Fruit fly (Drosophila melanogaster): ENCODE data around the gene Mip.

- TF ChIP-seq CG17806 (tag; optimal IDR thresholded peaks at IDR 0.05) = no peak
- no peak for TF ChIP-seq CG14655 (GFP tag; optimal IDR thresholded peaks at IDR 0.05)
- no peak for TF ChIP-seq CG34367 (tag; optimal IDR thresholded peaks at IDR 0.05)
- TF ChIP-seq CG9948 (tag; optimal IDR thresholded peaks at IDR 0.05) = no peak
- no peak for TF ChIP-seq Pif1B (GFP tag; optimal IDR thresholded peaks at IDR 0.05)
- TF ChIP-seq rn (GFP tag; IDR thresholded peaks at IDR 0.05) = no peak
- TF ChIP-seq gl (tag; optimal IDR thresholded peaks at IDR 0.05) = no peak
- no peak for TF ChIP-seq EcR (GFP tag; optimal IDR thresholded peaks at IDR 0.05)
- no peak for TF ChIP-seq CG8159 (tag; optimal IDR thresholded peaks at IDR 0.05)
- TF ChIP-seq CG13204 (GFP tag; optimal IDR thresholded peaks at IDR 0.05) = no peak
- TF ChIP-seq D1 (tag; optimal IDR thresholded peaks at IDR 0.05) = no peak
Measured at dm6 chr3L:17349604-17350003, at the start of gene Mip.
